Fruit fly (Drosophila melanogaster) whole organism, embryonic: ENCODE data around the gene CG13989.

Source experiments
- Asciz ChIP-seq: fragments of 200-800 bp; sonication (Bioruptor generic); optimal IDR thresholded peaks from 2 replicates; lab custom pipeline; 2017; ENCODE audit warnings: missing biosample characterization, mild to moderate bottlenecking, missing genetic modification characterization, missing genetic modification reagents
- B-H1 ChIP-seq: fragments of 200-800 bp; sonication (Bioruptor generic); IDR thresholded peaks from 3 replicates; pipeline ENCODE4 v1.3.6; 2022; ENCODE audit warnings: missing biosample characterization, missing genetic modification characterization
- Blimp-1 ChIP-seq: fragments of 200-800 bp; sonication (Bioruptor generic); optimal IDR thresholded peaks from 3 replicates; lab custom pipeline; 2018; ENCODE audit warnings: missing biosample characterization, missing genetic modification characterization, mild to moderate bottlenecking, moderate library complexity, missing genetic modification reagents
- CG10431 ChIP-seq: fragments of 200-800 bp; sonication (Bioruptor generic); optimal IDR thresholded peaks from 3 replicates; lab custom pipeline; 2018; ENCODE audit warnings: missing biosample characterization, mild to moderate bottlenecking, missing genetic modification characterization
- CG10979 ChIP-seq: fragments of 200-800 bp; sonication (Bioruptor generic); optimal IDR thresholded peaks from 2 replicates; lab custom pipeline; 2018; ENCODE audit warnings: missing biosample characterization, mild to moderate bottlenecking, missing genetic modification characterization, moderate library complexity
- CG11247 ChIP-seq: fragments of 200-800 bp; sonication (Bioruptor generic); IDR thresholded peaks from 2 replicates; pipeline ENCODE4 v1.3.6; 2022; ENCODE audit warnings: missing biosample characterization, missing genetic modification characterization
- CG13624 ChIP-seq: fragments of 200-800 bp; sonication (Bioruptor generic); optimal IDR thresholded peaks from 2 replicates; lab custom pipeline; 2016; ENCODE audit warnings: missing biosample characterization, missing genetic modification characterization
- CG1603 ChIP-seq: fragments of 200-800 bp; sonication (Bioruptor generic); optimal IDR thresholded peaks from 2 replicates; lab custom pipeline; 2019; ENCODE audit warnings: missing biosample characterization, mild to moderate bottlenecking, missing genetic modification characterization, moderate library complexity
- CG17359 ChIP-seq: fragments of 200-800 bp; sonication (Bioruptor generic); optimal IDR thresholded peaks from 3 replicates; lab custom pipeline; 2018; ENCODE audit warnings: missing biosample characterization, mild to moderate bottlenecking, missing genetic modification characterization, moderate library complexity
- CG17361 ChIP-seq: fragments of 200-800 bp; sonication (Bioruptor generic); IDR thresholded peaks from 3 replicates; pipeline ENCODE4 v1.3.6; 2022; ENCODE audit warnings: missing biosample characterization, missing genetic modification characterization
- CG30403 ChIP-seq: fragments of 200-800 bp; sonication (Bioruptor generic); optimal IDR thresholded peaks from 3 replicates; lab custom pipeline; 2016; ENCODE audit warnings: missing biosample characterization, missing genetic modification characterization
- CG31441 ChIP-seq: fragments of 200-800 bp; sonication (Bioruptor generic); IDR thresholded peaks from 2 replicates; pipeline ENCODE4 v1.3.6; 2022; ENCODE audit warnings: missing biosample characterization, missing genetic modification characterization
- CG34376 ChIP-seq: fragments of 200-800 bp; sonication (Bioruptor generic); optimal IDR thresholded peaks from 2 replicates; lab custom pipeline; 2018; ENCODE audit warnings: missing biosample characterization, mild to moderate bottlenecking, missing genetic modification characterization
- CG3847 ChIP-seq: fragments of 200-800 bp; sonication (Bioruptor generic); IDR thresholded peaks from 2 replicates; pipeline ENCODE4 v1.3.6; 2022; ENCODE audit warnings: missing biosample characterization, missing genetic modification characterization
- CG3995 ChIP-seq: fragments of 200-800 bp; sonication (Bioruptor generic); optimal IDR thresholded peaks from 3 replicates; lab custom pipeline; 2016; ENCODE audit warnings: missing biosample characterization, missing genetic modification characterization
- CG4707 ChIP-seq: fragments of 200-800 bp; sonication (Bioruptor generic); optimal IDR thresholded peaks from 2 replicates; lab custom pipeline; 2018; ENCODE audit warnings: missing biosample characterization, mild to moderate bottlenecking, missing genetic modification characterization, moderate library complexity
- CG4854 ChIP-seq: fragments of 200-800 bp; sonication (Bioruptor generic); optimal IDR thresholded peaks from 2 replicates; lab custom pipeline; 2016; ENCODE audit warnings: missing biosample characterization, missing genetic modification characterization, inconsistent platforms
- CG8359 ChIP-seq: fragments of 200-800 bp; sonication (Bioruptor generic); optimal IDR thresholded peaks from 2 replicates; lab custom pipeline; 2017; ENCODE audit warnings: missing biosample characterization, mild to moderate bottlenecking, missing genetic modification characterization, borderline replicate concordance
- Dll ChIP-seq: fragments of 200-800 bp; sonication (Bioruptor generic); IDR thresholded peaks from 4 replicates; pipeline ENCODE4 v1.3.6; 2022; ENCODE audit warnings: missing biosample characterization, missing genetic modification characterization; ENCODE audit not compliant: partially characterized antibody
- Doc3 ChIP-seq: fragments of 200-800 bp; sonication (Bioruptor generic); IDR thresholded peaks from 3 replicates; pipeline ENCODE4 v1.3.6; 2022; ENCODE audit warnings: missing biosample characterization, missing genetic modification characterization; ENCODE audit not compliant: partially characterized antibody
- Dp ChIP-seq: fragments of 200-800 bp; sonication (Bioruptor generic); optimal IDR thresholded peaks from 2 replicates; lab custom pipeline; 2018; ENCODE audit warnings: missing biosample characterization, mild to moderate bottlenecking, missing genetic modification characterization, moderate library complexity
- E2f1 ChIP-seq: fragments of 200-800 bp; sonication (Bioruptor generic); IDR thresholded peaks from 2 replicates; pipeline ENCODE4 v1.3.6; 2022; ENCODE audit warnings: missing biosample characterization, missing genetic modification characterization
- Eip74EF ChIP-seq, 2 experiments: fragments of 200-800 bp in 1 of 2; fragments of >200 bp in 1 of 2; sonication (Bioruptor generic) in 1 of 2; optimal IDR thresholded peaks; 2 replicates each; lab custom pipeline; 2017 to 2019; ENCODE audit warnings: missing biosample characterization in 2 of 2, missing genetic modification characterization in 2 of 2, mild to moderate bottlenecking in 1 of 2, moderate library complexity in 1 of 2
- Elba2 ChIP-seq: fragments of 200-800 bp; sonication (Bioruptor generic); optimal IDR thresholded peaks from 3 replicates; lab custom pipeline; 2016; ENCODE audit warnings: missing biosample characterization, missing genetic modification characterization
- Ets65A ChIP-seq: fragments of 200-800 bp; sonication (Bioruptor generic); peaks from one replicate; lab custom pipeline; 2016; ENCODE audit warnings: missing biosample characterization, missing genetic modification characterization
- Gug ChIP-seq: fragments of 200-800 bp; sonication (Bioruptor generic); IDR thresholded peaks from 4 replicates; pipeline ENCODE4 v1.3.6; 2022; ENCODE audit warnings: missing biosample characterization, missing genetic modification characterization
- HmgZ ChIP-seq: fragments of 200-800 bp; sonication (Bioruptor generic); optimal IDR thresholded peaks from 2 replicates; lab custom pipeline; 2018; ENCODE audit warnings: missing biosample characterization, mild to moderate bottlenecking, missing genetic modification characterization
- MTF-1 ChIP-seq: fragments of 200-800 bp; sonication (Bioruptor generic); optimal IDR thresholded peaks from 2 replicates; lab custom pipeline; 2018; ENCODE audit warnings: missing biosample characterization, mild to moderate bottlenecking, missing genetic modification characterization, borderline replicate concordance
- PHDP ChIP-seq: fragments of 200-800 bp; sonication (Bioruptor generic); optimal IDR thresholded peaks from 3 replicates; lab custom pipeline; 2018; ENCODE audit warnings: missing biosample characterization, mild to moderate bottlenecking, missing genetic modification characterization, moderate library complexity
- Sin3A ChIP-seq: fragments of >200 bp; optimal IDR thresholded peaks from 2 replicates; lab custom pipeline; 2018
- Sox102F ChIP-seq: fragments of 200-800 bp; sonication (Bioruptor generic); optimal IDR thresholded peaks from 2 replicates; lab custom pipeline; 2018; ENCODE audit warnings: missing biosample characterization, mild to moderate bottlenecking, missing genetic modification characterization, moderate library complexity
- amos ChIP-seq: fragments of 200-800 bp; sonication (Bioruptor generic); IDR thresholded peaks from 2 replicates; pipeline ENCODE4 v1.3.6; 2022; ENCODE audit warnings: missing biosample characterization, missing genetic modification characterization; ENCODE audit not compliant: partially characterized antibody
- bsh ChIP-seq, 2 experiments: fragments of 200-800 bp; sonication (Bioruptor generic); optimal IDR thresholded peaks; 2 replicates each; lab custom pipeline; 2017 to 2018; ENCODE audit warnings: mild to moderate bottlenecking in 2 of 2, missing biosample characterization in 2 of 2, missing genetic modification characterization in 2 of 2, moderate library complexity in 1 of 2
- ci ChIP-seq: fragments of 200-800 bp; sonication (Bioruptor generic); IDR thresholded peaks from 3 replicates; pipeline ENCODE4 v1.3.6; 2022; ENCODE audit warnings: missing biosample characterization, missing genetic modification characterization
- crc ChIP-seq: fragments of 200-800 bp; sonication (Bioruptor generic); optimal IDR thresholded peaks from 2 replicates; lab custom pipeline; 2016; ENCODE audit warnings: missing biosample characterization, missing genetic modification characterization
- cwo ChIP-seq: fragments of 200-800 bp; sonication (Bioruptor generic); optimal IDR thresholded peaks from 3 replicates; lab custom pipeline; 2017; ENCODE audit warnings: missing biosample characterization, missing genetic modification characterization, mild to moderate bottlenecking, moderate library complexity, missing genetic modification reagents
- dmrt11E ChIP-seq: fragments of 200-800 bp; sonication (Bioruptor generic); optimal IDR thresholded peaks from 3 replicates; lab custom pipeline; 2018; ENCODE audit warnings: missing biosample characterization, mild to moderate bottlenecking, missing genetic modification characterization, moderate library complexity
- dysf ChIP-seq: fragments of 200-800 bp; sonication (Bioruptor generic); IDR thresholded peaks from 3 replicates; pipeline ENCODE4 v1.3.6; 2022; ENCODE audit warnings: missing biosample characterization, missing genetic modification characterization
- gce ChIP-seq: fragments of 200-800 bp; sonication (Bioruptor generic); IDR thresholded peaks from 3 replicates; pipeline ENCODE4 v1.3.6; 2022; ENCODE audit warnings: missing biosample characterization, missing genetic modification characterization
- nom ChIP-seq: fragments of 200-800 bp; sonication (Bioruptor generic); optimal IDR thresholded peaks from 2 replicates; lab custom pipeline; 2017; ENCODE audit warnings: missing biosample characterization, missing genetic modification characterization, mild to moderate bottlenecking, moderate library complexity, missing genetic modification reagents
- onecut ChIP-seq: fragments of 200-800 bp; sonication (Bioruptor generic); IDR thresholded peaks from 2 replicates; pipeline ENCODE4 v1.3.6; 2022; ENCODE audit warnings: missing biosample characterization, missing genetic modification characterization
- pfk ChIP-seq: fragments of 200-800 bp; sonication (Bioruptor generic); optimal IDR thresholded peaks from 2 replicates; lab custom pipeline; 2018; ENCODE audit warnings: missing biosample characterization, mild to moderate bottlenecking, missing genetic modification characterization, moderate library complexity
- prd ChIP-seq, 3 experiments: fragments of >200 bp in 2 of 3; fragments of 200-800 bp in 1 of 3; sonication (Bioruptor generic) in 1 of 3; optimal IDR thresholded peaks in 2 of 3; IDR thresholded peaks in 1 of 3; 2 replicates in 2 of 3; 3 replicates in 1 of 3; pipeline versions ENCODE4 v1.3.6 to Lab custom; 2017 to 2022; ENCODE audit warnings: missing biosample characterization in 1 of 3, missing genetic modification characterization in 1 of 3
- ro ChIP-seq: fragments of 200-800 bp; sonication (Bioruptor generic); IDR thresholded peaks from 2 replicates; pipeline ENCODE4 v1.3.6; 2022; ENCODE audit warnings: missing biosample characterization, missing genetic modification characterization
- sens ChIP-seq: fragments of 200-800 bp; sonication (Bioruptor generic); peaks from one replicate; lab custom pipeline; 2016; ENCODE audit warnings: missing biosample characterization, missing genetic modification characterization
- stwl ChIP-seq: fragments of 200-800 bp; sonication (Bioruptor generic); optimal IDR thresholded peaks from 3 replicates; lab custom pipeline; 2018; ENCODE audit warnings: missing biosample characterization, mild to moderate bottlenecking, missing genetic modification characterization, moderate library complexity
- wek ChIP-seq: fragments of 200-800 bp; sonication (Bioruptor generic); optimal IDR thresholded peaks from 3 replicates; lab custom pipeline; 2018; ENCODE audit warnings: missing biosample characterization, mild to moderate bottlenecking, missing genetic modification characterization, moderate library complexity

CG13989 gene

DNA sequence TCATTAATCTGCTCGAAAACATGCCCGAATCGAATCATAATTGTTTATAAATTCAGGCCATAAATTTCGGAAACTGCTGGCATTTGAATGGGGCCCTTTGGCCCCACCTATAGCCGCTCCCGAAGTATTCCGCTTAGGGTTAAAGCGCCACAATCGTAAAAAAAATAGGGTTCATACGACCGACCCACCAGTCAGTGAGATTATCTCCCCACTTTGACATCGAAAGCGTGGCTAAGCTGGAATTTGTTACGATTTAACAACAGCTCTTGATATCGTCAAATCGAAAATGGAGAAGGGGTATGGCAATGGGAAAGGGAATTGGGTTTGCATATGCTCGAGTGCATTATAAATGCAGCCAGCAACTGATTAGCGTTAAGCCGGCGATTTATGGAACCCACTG is 38.6 kb downstream of the CG13989 start (continued):
- TF ChIP-seq amos (no peak), wek (GFP tag; lab: Kevin White, UChicago) (no peak), Dll (no peak)
- TF ChIP-seq, all 482 proteins: peak for 9

DNA sequence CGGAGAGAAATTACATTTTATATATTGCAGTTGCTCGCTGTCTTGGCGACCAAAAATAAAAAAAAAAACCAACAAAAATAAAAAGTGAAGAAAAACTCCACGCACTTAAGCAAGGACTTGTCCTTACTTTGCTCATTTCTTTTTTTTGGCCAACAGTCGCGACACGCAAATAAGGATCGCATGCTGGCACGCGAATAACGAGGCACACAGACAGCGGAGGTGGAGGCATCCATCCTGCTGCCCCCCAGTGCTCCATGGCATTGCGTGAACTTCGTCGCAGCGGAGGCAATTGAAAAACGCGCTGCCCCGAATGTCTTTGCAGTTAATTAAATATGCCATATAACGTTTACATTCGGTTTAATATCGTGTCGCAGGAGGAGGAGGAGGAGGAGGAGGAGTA is 39.3 kb downstream of the CG13989 start:
- 0 out of 2 replicates have a peak, but pooled peaks have one; percentile 13 for TF ChIP-seq ro (GFP tag; lab: Robert Waterston, UW)
- no peak for TF ChIP-seq Dp (GFP tag; lab: Kevin White, UChicago)

dm6 chr2L:6201469-6201868 is 41.3 kb downstream of the CG13989 start:
- TF ChIP-seq CG4854 (GFP tag; lab: Kevin White, UChicago) = no peak
- no peak for TF ChIP-seq nom (GFP tag; lab: Kevin White, UChicago)
- no peak for TF ChIP-seq CG11247
- TF ChIP-seq Sin3A (lab: Kevin White, UChicago) = no peak
- TF ChIP-seq pfk (GFP tag; lab: Kevin White, UChicago) = no peak
- peak; percentile 2 for TF ChIP-seq CG17359 (tag; lab: Kevin White, UChicago)
- no peak for TF ChIP-seq CG3995
- TF ChIP-seq E2f1 (GFP tag; lab: Robert Waterston, UW) = no peak
- no peak for TF ChIP-seq dysf (GFP tag; lab: Robert Waterston, UW)
- TF ChIP-seq Gug = no peak
- TF ChIP-seq Ets65A (GFP tag; lab: Kevin White, UChicago) = peak; percentile 47
- TF ChIP-seq B-H1 (GFP tag; lab: Robert Waterston, UW) = no peak
- TF ChIP-seq dmrt11E = no peak
- TF ChIP-seq CG1603 (tag; lab: Kevin White, UChicago) = peak; percentile 23
- TF ChIP-seq bsh (GFP tag; optimal IDR thresholded peaks at IDR 0.05; lab: Kevin White, UChicago) = peak in 1 of 2 experiments; percentile 18
- peak; percentile 50 for TF ChIP-seq sens (GFP tag; lab: Kevin White, UChicago)
- TF ChIP-seq MTF-1 (GFP tag; lab: Kevin White, UChicago) = no peak
- TF ChIP-seq CG31441 (GFP tag; lab: Robert Waterston, UW) = no peak
- TF ChIP-seq cwo (GFP tag; lab: Kevin White, UChicago) = no peak
- TF ChIP-seq CG13624 = no peak
- TF ChIP-seq onecut (GFP tag; lab: Robert Waterston, UW) = no peak
- no peak for TF ChIP-seq CG10431 (GFP tag; lab: Kevin White, UChicago)
- TF ChIP-seq CG8359 (GFP tag; lab: Kevin White, UChicago) = no peak
- no peak for TF ChIP-seq gce (GFP tag; lab: Robert Waterston, UW)
- no peak for TF ChIP-seq prd (optimal IDR thresholded peaks at IDR 0.05; lab: Kevin White, UChicago)
- peak; percentile 26; the same call in 1 of the 3 replicates for TF ChIP-seq prd (GFP tag; IDR thresholded peaks at IDR 0.05; lab: Robert Waterston, UW)
- TF ChIP-seq CG30403 (GFP tag; lab: Kevin White, UChicago) = no peak
- TF ChIP-seq Blimp-1 (GFP tag; lab: Kevin White, UChicago) = peak; percentile 54
- TF ChIP-seq Elba2 (GFP tag; lab: Kevin White, UChicago) = no peak
- peak; percentile 9 for TF ChIP-seq CG10979 (tag; lab: Kevin White, UChicago)
- no peak for TF ChIP-seq crc (GFP tag; lab: Kevin White, UChicago)
- TF ChIP-seq Doc3 (GFP tag; lab: Robert Waterston, UW) = no peak
- TF ChIP-seq PHDP (tag; lab: Kevin White, UChicago) = no peak
- TF ChIP-seq CG3847 (GFP tag; lab: Robert Waterston, UW) = no peak
- no peak for TF ChIP-seq stwl (tag; lab: Kevin White, UChicago)
- TF ChIP-seq Eip74EF (GFP tag; optimal IDR thresholded peaks at IDR 0.05; lab: Kevin White, UChicago) = no peak
- peak; percentile 23 for TF ChIP-seq CG4707 (GFP tag; lab: Kevin White, UChicago)
- TF ChIP-seq Asciz (GFP tag; lab: Kevin White, UChicago) = no peak
- no peak for TF ChIP-seq HmgZ (tag; lab: Kevin White, UChicago)
- peak; percentile 48; the same call in 2 of the 3 replicates for TF ChIP-seq ci (GFP tag; lab: Robert Waterston, UW)
- TF ChIP-seq CG34376 (GFP tag; lab: Kevin White, UChicago) = no peak
- TF ChIP-seq Sox102F (GFP tag; lab: Kevin White, UChicago) = peak; percentile 29
- TF ChIP-seq CG17361 (GFP tag; lab: Robert Waterston, UW) = no peak
